Worm (Caenorhabditis elegans) whole organism, early embryonic: ENCODE data around the gene mvb-12.

Source experiments
- F13C5.2 ChIP-seq: sonication (generic microtip); optimal IDR thresholded peaks from 2 replicates; lab custom pipeline; 2017; ENCODE audit warnings: mild to moderate bottlenecking, missing genetic modification characterization, inconsistent platforms, missing compliant biosample characterization
- ama-1 ChIP-seq: fragments of 150-350 bp; optimal IDR thresholded peaks from 2 replicates; lab custom pipeline; 2014
- ets-7 ChIP-seq: sonication (generic microtip); optimal IDR thresholded peaks from 2 replicates; lab custom pipeline; 2016; ENCODE audit warnings: missing genotype, missing genetic modification characterization, missing compliant biosample characterization
- flt-1 ChIP-seq: fragments of 200-800 bp; sonication (Bioruptor generic); IDR thresholded peaks from 2 replicates; pipeline ENCODE4 v1.3.6; 2022; ENCODE audit warnings: missing genetic modification characterization, missing compliant biosample characterization
- hmg-4 ChIP-seq: fragments of 200-800 bp; sonication (Bioruptor generic); optimal IDR thresholded peaks from 2 replicates; lab custom pipeline; 2018; ENCODE audit warnings: mild to moderate bottlenecking, missing genetic modification characterization, missing compliant biosample characterization
- pes-1 ChIP-seq: fragments of 200-800 bp; sonication (Bioruptor generic); IDR thresholded peaks from 2 replicates; pipeline ENCODE4 v1.3.6; 2022; ENCODE audit warnings: missing genetic modification reagents, missing genetic modification characterization, missing compliant biosample characterization
- scrt-1 ChIP-seq: fragments of 200-800 bp; sonication (Bioruptor generic); IDR thresholded peaks from 2 replicates; pipeline ENCODE4 v1.3.6; 2022; ENCODE audit warnings: missing genetic modification characterization, missing compliant biosample characterization
- sea-1 ChIP-seq: fragments of 200-800 bp; sonication (Bioruptor generic); conservative IDR thresholded peaks from 2 replicates; pipeline ENCODE4 v1.3.6; 2022; ENCODE audit warnings: missing genetic modification characterization, missing compliant biosample characterization

DNA sequence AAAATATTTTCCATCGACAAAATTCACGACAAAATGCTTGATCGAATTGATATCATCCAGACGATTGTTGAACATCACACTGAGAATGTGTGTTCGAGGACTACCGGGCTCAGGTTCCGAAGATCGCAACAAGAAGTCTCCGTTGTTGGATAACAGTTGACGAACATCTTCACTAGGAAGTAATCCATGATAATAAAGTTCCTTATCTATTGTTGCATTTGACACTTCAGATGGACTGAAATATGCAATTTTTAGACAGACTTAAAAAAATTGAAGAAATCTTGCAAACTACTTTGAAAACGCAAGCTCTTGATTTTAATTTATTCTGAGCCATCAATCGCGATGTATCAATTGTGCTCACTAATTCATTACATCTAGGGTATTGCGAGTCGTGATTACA lies 46.9 kb downstream of the mvb-12 start:
- TF ChIP-seq scrt-1 (GFP tag; lab: Robert Waterston, UW), result no peak
- no peak for TF ChIP-seq hmg-4 (GFP tag; lab: Kevin White, UChicago)
- no peak for TF ChIP-seq flt-1 (GFP tag; lab: Robert Waterston, UW)
- TF ChIP-seq ets-7 (tag; lab: Kevin White, UChicago), result no peak
- no peak for TF ChIP-seq sea-1 (GFP tag; lab: Robert Waterston, UW)
- TF ChIP-seq pes-1 (GFP tag; lab: Robert Waterston, UW), result no peak
- TF ChIP-seq F13C5.2 (tag; lab: Kevin White, UChicago), result no peak
- no peak for TF ChIP-seq ama-1
